Fruit fly (Drosophila melanogaster) whole organism, embryonic: ENCODE measurements around the gene Orc2.
A peak's percentile ranks its signal among the peaks of the same experiment; 100 is the strongest.

Experiments used
- Asciz ChIP-seq: fragments of 200-800 bp; sonication (Bioruptor generic); optimal IDR thresholded peaks from 2 replicates; lab custom pipeline; 2017; ENCODE audit warnings: missing biosample characterization, mild to moderate bottlenecking, missing genetic modification characterization, missing genetic modification reagents
- CG15011 ChIP-seq: fragments of 200-800 bp; sonication (Bioruptor generic); optimal IDR thresholded peaks from 3 replicates; lab custom pipeline; 2018; ENCODE audit warnings: missing biosample characterization, mild to moderate bottlenecking, missing genetic modification characterization
- CG15479 ChIP-seq: fragments of 200-800 bp; sonication (Bioruptor generic); optimal IDR thresholded peaks from 3 replicates; lab custom pipeline; 2019; ENCODE audit warnings: missing biosample characterization, mild to moderate bottlenecking, missing genetic modification characterization, moderate library complexity
- CG17359 ChIP-seq: fragments of 200-800 bp; sonication (Bioruptor generic); optimal IDR thresholded peaks from 3 replicates; lab custom pipeline; 2018; ENCODE audit warnings: missing biosample characterization, mild to moderate bottlenecking, missing genetic modification characterization, moderate library complexity
- CG18011 ChIP-seq: fragments of 200-800 bp; sonication (Bioruptor generic); optimal IDR thresholded peaks from 2 replicates; lab custom pipeline; 2017; ENCODE audit warnings: missing biosample characterization, missing genetic modification characterization, mild to moderate bottlenecking, moderate library complexity, missing genotype
- CG18619 ChIP-seq: fragments of 200-800 bp; sonication (Bioruptor generic); optimal IDR thresholded peaks from 3 replicates; lab custom pipeline; 2017; ENCODE audit warnings: missing biosample characterization, mild to moderate bottlenecking, missing genetic modification characterization
- CG2199 ChIP-seq: fragments of 200-800 bp; sonication (Bioruptor generic); IDR thresholded peaks from 3 replicates; pipeline ENCODE4 v1.3.6; 2022; ENCODE audit warnings: missing biosample characterization, missing genetic modification characterization
- CG4820 ChIP-seq: fragments of 200-800 bp; sonication (Bioruptor generic); optimal IDR thresholded peaks from 3 replicates; lab custom pipeline; 2016; ENCODE audit warnings: missing biosample characterization, missing genetic modification characterization
- CG7839 ChIP-seq: fragments of 200-800 bp; sonication (Bioruptor generic); optimal IDR thresholded peaks from 3 replicates; lab custom pipeline; 2018; ENCODE audit warnings: missing biosample characterization, mild to moderate bottlenecking, missing genetic modification characterization, moderate library complexity
- CG8388 ChIP-seq: fragments of 200-800 bp; sonication (Bioruptor generic); optimal IDR thresholded peaks from 2 replicates; lab custom pipeline; 2019; ENCODE audit warnings: missing biosample characterization, mild to moderate bottlenecking, missing genetic modification characterization, moderate library complexity
- CG8765 ChIP-seq: fragments of 200-800 bp; sonication (Bioruptor generic); IDR thresholded peaks from 2 replicates; pipeline ENCODE4 v1.3.6; 2022; ENCODE audit warnings: missing biosample characterization, missing genetic modification characterization
- D ChIP-seq, 2 experiments: fragments of 200-800 bp in 1 of 2; fragments of >200 bp in 1 of 2; sonication (Bioruptor generic) in 1 of 2; optimal IDR thresholded peaks; 2 replicates in 1 of 2; 3 replicates in 1 of 2; lab custom pipeline; 2017; ENCODE audit warnings: mild to moderate bottlenecking in 1 of 2, missing biosample characterization in 1 of 2, missing genetic modification characterization in 1 of 2, missing genetic modification reagents in 1 of 2
- Dip2 ChIP-seq: fragments of 200-800 bp; sonication (Bioruptor generic); IDR thresholded peaks from 2 replicates; pipeline ENCODE4 v1.3.6; 2022; ENCODE audit warnings: missing biosample characterization, missing genetic modification characterization
- Drgx ChIP-seq: fragments of 200-800 bp; sonication (Bioruptor generic); IDR thresholded peaks from 2 replicates; pipeline ENCODE4 v1.3.6; 2022; ENCODE audit warnings: missing biosample characterization, missing genetic modification characterization
- HLH4C ChIP-seq: fragments of 200-800 bp; sonication (Bioruptor generic); IDR thresholded peaks from 3 replicates; pipeline ENCODE4 v1.3.6; 2022; ENCODE audit warnings: missing biosample characterization, missing genetic modification characterization; ENCODE audit not compliant: partially characterized antibody
- HmgZ ChIP-seq: fragments of 200-800 bp; sonication (Bioruptor generic); optimal IDR thresholded peaks from 2 replicates; lab custom pipeline; 2018; ENCODE audit warnings: missing biosample characterization, mild to moderate bottlenecking, missing genetic modification characterization
- Hr39 ChIP-seq: fragments of >200 bp; optimal IDR thresholded peaks from 2 replicates; lab custom pipeline; 2017
- Nf-YC ChIP-seq: fragments of 200-800 bp; optimal IDR thresholded peaks from 3 replicates; lab custom pipeline; 2019; ENCODE audit warnings: missing biosample characterization, mild to moderate bottlenecking, missing genetic modification characterization, moderate library complexity
- Poxn ChIP-seq: fragments of 200-800 bp; sonication (Bioruptor generic); IDR thresholded peaks from 2 replicates; pipeline ENCODE4 v1.3.6; 2022; ENCODE audit warnings: missing biosample characterization, missing genetic modification characterization
- Ravus ChIP-seq: fragments of 200-800 bp; sonication (Bioruptor generic); IDR thresholded peaks from 2 replicates; pipeline ENCODE4 v1.3.6; 2022; ENCODE audit warnings: missing biosample characterization, missing genetic modification characterization
- Sox102F ChIP-seq: fragments of 200-800 bp; sonication (Bioruptor generic); optimal IDR thresholded peaks from 2 replicates; lab custom pipeline; 2018; ENCODE audit warnings: missing biosample characterization, mild to moderate bottlenecking, missing genetic modification characterization, moderate library complexity
- Sry-β ChIP-seq: fragments of 200-800 bp; sonication (Bioruptor generic); optimal IDR thresholded peaks from 2 replicates; lab custom pipeline; 2018; ENCODE audit warnings: missing biosample characterization, mild to moderate bottlenecking, missing genetic modification characterization, moderate library complexity
- abd-A ChIP-seq: fragments of 200-800 bp; sonication (Bioruptor generic); optimal IDR thresholded peaks from 3 replicates; lab custom pipeline; 2019; ENCODE audit warnings: missing biosample characterization, mild to moderate bottlenecking, missing genetic modification characterization, moderate library complexity
- az2 ChIP-seq: fragments of 200-800 bp; sonication (Bioruptor generic); optimal IDR thresholded peaks from 3 replicates; lab custom pipeline; 2016; ENCODE audit warnings: missing biosample characterization, missing genetic modification characterization
- bsh ChIP-seq, 2 experiments: fragments of 200-800 bp; sonication (Bioruptor generic); optimal IDR thresholded peaks; 2 replicates each; lab custom pipeline; 2017 to 2018; ENCODE audit warnings: mild to moderate bottlenecking in 2 of 2, missing biosample characterization in 2 of 2, missing genetic modification characterization in 2 of 2, moderate library complexity in 1 of 2
- croc ChIP-seq: fragments of 200-800 bp; sonication (Bioruptor generic); conservative IDR thresholded peaks from 3 replicates; pipeline ENCODE4 v1.3.6; 2022; ENCODE audit warnings: missing biosample characterization, missing genetic modification characterization
- cwo ChIP-seq: fragments of 200-800 bp; sonication (Bioruptor generic); optimal IDR thresholded peaks from 3 replicates; lab custom pipeline; 2017; ENCODE audit warnings: missing biosample characterization, missing genetic modification characterization, mild to moderate bottlenecking, moderate library complexity, missing genetic modification reagents
- dimm ChIP-seq: fragments of 200-800 bp; sonication (Bioruptor generic); IDR thresholded peaks from 2 replicates; pipeline ENCODE4 v1.3.6; 2022; ENCODE audit warnings: missing biosample characterization, missing genetic modification characterization
- dm ChIP-seq: fragments of 200-800 bp; sonication (Bioruptor generic); optimal IDR thresholded peaks from 3 replicates; lab custom pipeline; 2016; ENCODE audit warnings: missing biosample characterization, missing genetic modification characterization
- dmrt99B ChIP-seq: fragments of 200-800 bp; sonication (Bioruptor generic); optimal IDR thresholded peaks from 2 replicates; lab custom pipeline; 2018; ENCODE audit warnings: missing biosample characterization, mild to moderate bottlenecking, missing genetic modification characterization, moderate library complexity
- ems ChIP-seq: fragments of 200-800 bp; sonication (Bioruptor generic); optimal IDR thresholded peaks from 3 replicates; lab custom pipeline; 2016; ENCODE audit warnings: missing biosample characterization, missing genetic modification characterization
- en ChIP-seq: fragments of 200-800 bp; sonication (Bioruptor generic); optimal IDR thresholded peaks from 2 replicates; lab custom pipeline; 2016; ENCODE audit warnings: missing biosample characterization, missing genetic modification characterization
- fd102C ChIP-seq: fragments of 200-800 bp; sonication (Bioruptor generic); optimal IDR thresholded peaks from 2 replicates; lab custom pipeline; 2018; ENCODE audit warnings: missing biosample characterization, mild to moderate bottlenecking, missing genetic modification characterization, moderate library complexity
- her ChIP-seq: fragments of 200-800 bp; sonication (Bioruptor generic); optimal IDR thresholded peaks from 2 replicates; lab custom pipeline; 2016; ENCODE audit warnings: missing biosample characterization, missing genetic modification characterization
- jigr1 ChIP-seq: fragments of 200-800 bp; sonication (Bioruptor generic); IDR thresholded peaks from 3 replicates; pipeline ENCODE4 v1.3.6; 2022; ENCODE audit warnings: missing biosample characterization, missing genetic modification characterization
- lab ChIP-seq: fragments of 200-800 bp; sonication (Bioruptor generic); optimal IDR thresholded peaks from 3 replicates; lab custom pipeline; 2017; ENCODE audit warnings: missing biosample characterization, missing genetic modification characterization, mild to moderate bottlenecking, moderate library complexity, missing genetic modification reagents
- lbe ChIP-seq: fragments of 200-800 bp; sonication (Bioruptor generic); optimal IDR thresholded peaks from 2 replicates; lab custom pipeline; 2016; ENCODE audit warnings: missing biosample characterization, mild to moderate bottlenecking, missing genetic modification characterization
- mirr ChIP-seq: fragments of 200-800 bp; sonication (Bioruptor generic); optimal IDR thresholded peaks from 3 replicates; lab custom pipeline; 2018; ENCODE audit warnings: missing biosample characterization, mild to moderate bottlenecking, missing genetic modification characterization
- nom ChIP-seq: fragments of 200-800 bp; sonication (Bioruptor generic); optimal IDR thresholded peaks from 2 replicates; lab custom pipeline; 2017; ENCODE audit warnings: missing biosample characterization, missing genetic modification characterization, mild to moderate bottlenecking, moderate library complexity, missing genetic modification reagents
- odd ChIP-seq: fragments of 200-800 bp; sonication (Bioruptor generic); optimal IDR thresholded peaks from 2 replicates; lab custom pipeline; 2017; ENCODE audit warnings: missing biosample characterization, mild to moderate bottlenecking, missing genetic modification characterization
- p53 ChIP-seq: fragments of 200-800 bp; sonication (Bioruptor generic); optimal IDR thresholded peaks from 2 replicates; lab custom pipeline; 2016; ENCODE audit warnings: missing biosample characterization, missing genetic modification characterization
- ro ChIP-seq: fragments of 200-800 bp; sonication (Bioruptor generic); IDR thresholded peaks from 2 replicates; pipeline ENCODE4 v1.3.6; 2022; ENCODE audit warnings: missing biosample characterization, missing genetic modification characterization
- sd ChIP-seq: fragments of 200-800 bp; sonication (Bioruptor generic); optimal IDR thresholded peaks from 3 replicates; lab custom pipeline; 2018; ENCODE audit warnings: missing biosample characterization, mild to moderate bottlenecking, missing genetic modification characterization, moderate library complexity
- sens ChIP-seq: fragments of 200-800 bp; sonication (Bioruptor generic); peaks from one replicate; lab custom pipeline; 2016; ENCODE audit warnings: missing biosample characterization, missing genetic modification characterization
- sens-2 ChIP-seq: fragments of 200-800 bp; sonication (Bioruptor generic); IDR thresholded peaks from 2 replicates; pipeline ENCODE4 v1.3.6; 2022; ENCODE audit warnings: missing biosample characterization, missing genetic modification characterization
- sima ChIP-seq: fragments of 200-800 bp; sonication (Bioruptor generic); optimal IDR thresholded peaks from 2 replicates; lab custom pipeline; 2016; ENCODE audit warnings: missing biosample characterization, missing genetic modification characterization
- yki ChIP-seq: fragments of >200 bp; optimal IDR thresholded peaks from 3 replicates; lab custom pipeline; 2018
- zf30C ChIP-seq: fragments of 200-800 bp; sonication (Bioruptor generic); optimal IDR thresholded peaks from 3 replicates; lab custom pipeline; 2018; ENCODE audit warnings: missing biosample characterization, mild to moderate bottlenecking, missing genetic modification characterization

Orc2 gene

DNA sequence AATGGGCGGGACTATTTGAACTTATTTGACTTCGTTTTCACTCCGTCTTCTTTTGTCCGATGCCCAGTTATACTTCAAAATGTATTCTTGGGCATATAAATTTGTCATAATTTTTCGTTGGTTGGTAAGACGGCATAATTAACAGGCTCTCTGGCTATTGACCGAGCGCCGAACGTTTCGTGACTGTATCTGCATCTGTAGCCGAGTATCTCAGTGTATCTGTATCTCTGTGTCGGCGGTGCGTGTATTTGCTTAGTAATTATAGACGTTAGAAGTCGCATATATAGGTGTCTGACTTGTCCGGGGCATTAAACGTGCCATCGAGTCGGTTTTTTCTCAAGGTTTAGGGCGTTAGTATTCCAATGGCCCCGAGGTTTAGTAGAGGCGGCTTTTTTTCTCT is 40.5 kb downstream of the Orc2 start (continued):
- TF ChIP-seq lab (GFP tag; lab: Kevin White, UChicago): peak; percentile 6
- TF ChIP-seq Asciz: no peak
- TF ChIP-seq sd (tag; lab: Kevin White, UChicago): peak; percentile 58
- peak; percentile 16 for TF ChIP-seq dmrt99B (tag; lab: Kevin White, UChicago)

DNA sequence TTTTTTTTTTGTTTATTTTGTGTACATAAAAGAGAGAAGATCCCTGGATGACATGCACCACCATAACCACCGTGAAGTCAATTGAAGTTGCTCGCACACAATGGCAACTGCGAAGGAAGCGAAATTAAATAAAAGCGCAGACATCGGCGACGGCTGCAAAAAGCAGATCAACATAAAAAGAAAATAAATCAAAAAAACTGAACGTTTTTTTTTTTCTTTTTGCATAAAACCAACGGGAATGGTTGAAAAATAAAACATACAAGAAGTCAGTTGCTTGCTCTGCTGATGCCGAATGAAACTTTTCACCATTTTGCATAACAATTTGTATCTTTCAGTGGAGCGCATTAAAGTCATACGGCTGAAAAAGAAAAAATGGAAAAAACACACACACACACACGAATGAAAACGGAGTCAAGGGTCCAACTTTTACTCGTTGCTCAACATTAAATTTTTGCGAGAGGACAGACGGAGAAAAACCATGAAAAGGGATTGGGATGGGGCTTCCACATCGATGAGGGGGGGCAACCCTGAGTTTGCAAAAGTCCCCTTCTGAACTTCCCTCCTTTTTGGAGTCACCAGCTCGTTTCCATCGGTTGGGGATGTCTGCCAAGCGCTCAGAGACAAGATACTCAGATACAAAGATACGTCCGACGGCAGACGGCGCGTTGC is 41.7 kb downstream of the Orc2 start:
- no peak for TF ChIP-seq CG18619 (GFP tag; lab: Kevin White, UChicago)
- TF ChIP-seq en (GFP tag; lab: Kevin White, UChicago): no peak
- no peak for TF ChIP-seq CG15479 (GFP tag; lab: Kevin White, UChicago)
- no peak for TF ChIP-seq sens
- no peak for TF ChIP-seq sima
- TF ChIP-seq yki: no peak
- TF ChIP-seq dimm (GFP tag; lab: Robert Waterston, UW): no peak
- TF ChIP-seq Hr39: no peak
- no peak for TF ChIP-seq CG17359
- no peak for TF ChIP-seq sens-2
- no peak for TF ChIP-seq CG4820 (GFP tag; lab: Kevin White, UChicago)
- no peak for TF ChIP-seq zf30C (GFP tag; lab: Kevin White, UChicago)
- TF ChIP-seq ems (GFP tag; lab: Kevin White, UChicago): no peak
- TF ChIP-seq nom (GFP tag; lab: Kevin White, UChicago): peak; percentile 93
- TF ChIP-seq bsh (GFP tag; optimal IDR thresholded peaks at IDR 0.05; lab: Kevin White, UChicago): peak in 1 of 2 experiments; percentile 41
- no peak for TF ChIP-seq cwo (GFP tag; lab: Kevin White, UChicago)
- TF ChIP-seq abd-A (tag; lab: Kevin White, UChicago): peak; percentile 32
- no peak for TF ChIP-seq Dip2
- no peak for TF ChIP-seq Poxn (GFP tag; lab: Robert Waterston, UW)
- no peak for TF ChIP-seq Nf-YC (tag; lab: Kevin White, UChicago)
- TF ChIP-seq lbe: peak; percentile 42
- TF ChIP-seq CG2199 (GFP tag; lab: Robert Waterston, UW): 0 out of 3 replicates have a peak, but pooled peaks have one; percentile 47
- no peak for TF ChIP-seq fd102C
- TF ChIP-seq Sry-β (GFP tag; lab: Kevin White, UChicago): no peak
- TF ChIP-seq Asciz: peak; percentile 0
- TF ChIP-seq sd (tag; lab: Kevin White, UChicago): no peak
- no peak for TF ChIP-seq dm (GFP tag; lab: Kevin White, UChicago)
- TF ChIP-seq CG8765 (GFP tag; lab: Robert Waterston, UW): no peak
- no peak for TF ChIP-seq CG15011
- no peak for TF ChIP-seq Sox102F (GFP tag; lab: Kevin White, UChicago)
- no peak for TF ChIP-seq Ravus (GFP tag; lab: Robert Waterston, UW)
- no peak for TF ChIP-seq CG18011 (GFP tag; lab: Kevin White, UChicago)
- TF ChIP-seq croc (GFP tag; lab: Robert Waterston, UW): no peak
- TF ChIP-seq az2: no peak
- peak; percentile 47 for TF ChIP-seq Drgx (GFP tag; lab: Robert Waterston, UW)
- TF ChIP-seq HmgZ (tag; lab: Kevin White, UChicago): no peak
- TF ChIP-seq CG8388 (GFP tag; lab: Kevin White, UChicago): no peak
- TF ChIP-seq HLH4C (GFP tag; lab: Robert Waterston, UW): no peak
- no peak for TF ChIP-seq her (GFP tag; lab: Kevin White, UChicago)
- TF ChIP-seq mirr: no peak
- TF ChIP-seq ro (GFP tag; lab: Robert Waterston, UW): no peak
- no peak for TF ChIP-seq D (optimal IDR thresholded peaks at IDR 0.05; lab: Kevin White, UChicago)
- TF ChIP-seq D (GFP tag; optimal IDR thresholded peaks at IDR 0.05; lab: Kevin White, UChicago): no peak
- TF ChIP-seq p53 (GFP tag; lab: Kevin White, UChicago): no peak
- TF ChIP-seq odd: no peak
- TF ChIP-seq CG7839 (tag; lab: Kevin White, UChicago): no peak
- no peak for TF ChIP-seq jigr1
